Fruit fly (Drosophila melanogaster): ENCODE results near the gene CG7789.

DNA sequence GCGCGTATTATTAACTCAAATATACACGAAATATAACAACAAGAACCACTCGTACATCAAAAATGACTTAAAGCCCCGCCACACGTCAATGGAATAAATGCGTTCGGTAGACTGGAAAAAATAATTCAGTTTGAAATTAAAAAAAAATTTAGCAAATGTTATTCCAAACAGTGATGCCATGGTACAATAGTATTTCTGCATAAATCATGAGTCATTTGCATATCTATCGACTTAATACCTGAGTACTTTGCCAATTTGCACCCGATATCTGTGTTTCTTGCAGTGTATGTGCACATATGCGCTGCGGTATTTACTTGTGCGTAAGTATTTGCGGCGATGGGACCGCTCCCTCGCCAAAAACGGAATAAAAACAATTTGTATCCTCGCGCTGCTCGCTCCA, 39.8 kb upstream of the CG7789 start:
- TF ChIP-seq usp (GFP tag; optimal IDR thresholded peaks at IDR 0.05) (no peak), psq (optimal IDR thresholded peaks at IDR 0.05) (no peak), pan (optimal IDR thresholded peaks at IDR 0.05) (no peak), EcR (GFP tag; optimal IDR thresholded peaks at IDR 0.05) (peak in 1 of 2 experiments; percentile 45), CG8478 (optimal IDR thresholded peaks at IDR 0.05) (no peak), Dll (optimal IDR thresholded peaks at IDR 0.05) (no peak)
